Fruit fly (Drosophila melanogaster): ENCODE results near the gene CheA75a.

The CheA75a gene

DNA sequence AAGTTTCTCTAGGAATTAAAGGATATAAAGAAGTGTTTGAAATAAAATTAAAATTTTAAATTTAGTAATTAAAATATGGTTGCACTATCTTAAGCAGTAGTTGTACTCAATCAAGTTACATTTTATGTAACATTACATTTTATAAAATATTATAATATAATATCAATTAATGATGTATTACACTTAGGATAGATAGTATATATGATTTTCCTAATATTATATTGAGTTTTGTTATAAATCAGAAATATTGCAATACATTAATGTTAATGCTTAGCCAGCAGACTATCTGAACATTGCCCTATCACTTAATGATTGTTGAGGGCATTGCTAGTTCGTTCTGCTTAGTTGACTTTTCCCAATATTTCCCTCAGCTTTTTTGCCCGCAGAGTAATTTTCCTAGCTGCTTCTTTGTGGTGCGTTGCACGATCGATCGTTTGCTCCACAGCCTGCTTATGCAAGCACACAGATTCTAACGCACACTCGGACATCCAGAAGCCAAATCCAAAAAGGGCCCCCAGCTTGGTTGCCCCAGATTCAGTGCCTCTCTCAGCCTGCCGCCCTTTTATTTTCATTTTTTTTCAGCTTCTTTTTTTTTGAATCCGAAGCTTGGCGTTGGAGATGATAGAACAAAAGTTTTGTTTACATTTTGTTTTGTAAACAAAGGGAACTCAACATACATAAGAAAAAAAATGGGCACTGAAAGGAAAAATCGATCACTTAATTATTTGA, 25.0 kb upstream of the CheA75a start:
- TF ChIP-seq CG8478 (optimal IDR thresholded peaks at IDR 0.05) (no peak), CTCF (optimal IDR thresholded peaks at IDR 0.05) (no peak)

DNA sequence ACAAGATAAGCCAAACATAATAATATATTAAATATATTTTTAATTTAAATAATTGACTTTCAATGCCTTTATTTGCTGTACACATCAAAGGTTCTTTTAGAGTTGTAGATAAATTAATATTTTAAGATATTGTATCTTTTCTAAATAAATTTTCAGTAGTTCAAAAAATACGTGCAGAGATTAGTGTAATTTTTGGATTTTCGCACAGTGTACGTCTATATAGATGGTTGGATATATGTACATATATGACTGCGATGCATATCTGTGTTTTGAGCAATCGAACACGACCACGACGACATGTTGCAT, 24.5 kb upstream of the CheA75a start:
- TF ChIP-seq CTCF (optimal IDR thresholded peaks at IDR 0.05) (no peak), CG8478 (optimal IDR thresholded peaks at IDR 0.05) (no peak)

DNA sequence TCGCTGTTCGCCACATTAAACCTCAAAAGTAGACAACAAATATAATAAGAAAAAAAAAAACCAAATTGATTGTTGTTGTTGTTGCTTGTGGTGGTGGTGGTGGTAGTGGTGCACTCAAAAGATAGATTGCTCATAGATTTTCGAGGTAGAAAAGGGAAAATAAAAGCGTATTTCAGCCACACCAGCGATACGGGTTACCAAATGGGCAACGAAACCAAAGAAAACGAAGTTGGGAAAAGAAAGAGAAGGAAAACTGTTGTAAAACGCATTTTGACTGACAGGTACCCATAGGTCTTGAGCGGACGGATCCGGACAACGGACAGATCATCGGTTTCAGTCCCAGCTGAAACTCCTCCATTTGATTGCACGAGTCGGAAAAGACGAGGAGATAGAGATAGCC, 23.4 kb upstream of the CheA75a start:
- TF ChIP-seq CG8478 (optimal IDR thresholded peaks at IDR 0.05): no peak

DNA sequence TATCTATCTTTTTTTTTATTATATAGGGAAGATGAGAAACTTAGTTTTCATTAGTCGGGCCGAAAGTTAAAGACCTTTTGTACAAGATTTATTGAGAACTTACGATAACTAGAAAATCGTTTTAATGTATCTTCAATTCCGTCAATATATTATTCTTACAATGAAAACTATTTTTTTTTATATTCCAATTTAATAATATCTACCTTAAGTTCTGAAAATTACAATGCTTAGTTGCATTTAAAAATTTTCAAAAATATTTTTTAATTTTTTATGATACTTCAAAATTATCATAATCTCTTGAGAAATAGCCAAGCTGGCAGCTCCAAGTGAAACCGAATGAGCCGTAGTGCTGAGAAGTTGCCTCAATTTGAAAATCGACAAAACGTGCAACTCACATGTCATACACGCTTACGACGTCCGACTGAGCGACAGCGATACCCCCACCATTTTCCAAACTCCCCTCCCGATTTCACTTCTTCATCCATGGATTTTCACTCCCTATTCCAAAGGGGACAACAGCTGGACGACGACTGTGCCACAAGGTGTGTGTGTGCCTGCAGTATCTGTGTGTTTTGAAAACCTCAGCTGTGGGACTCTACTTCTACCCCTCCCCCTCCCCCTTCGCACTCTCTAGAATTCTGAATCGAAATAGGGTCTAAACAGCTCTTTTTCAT, 22.8 kb upstream of the CheA75a start:
- TF ChIP-seq CTCF (optimal IDR thresholded peaks at IDR 0.05): no peak
- no peak for TF ChIP-seq CG8478 (optimal IDR thresholded peaks at IDR 0.05)

DNA sequence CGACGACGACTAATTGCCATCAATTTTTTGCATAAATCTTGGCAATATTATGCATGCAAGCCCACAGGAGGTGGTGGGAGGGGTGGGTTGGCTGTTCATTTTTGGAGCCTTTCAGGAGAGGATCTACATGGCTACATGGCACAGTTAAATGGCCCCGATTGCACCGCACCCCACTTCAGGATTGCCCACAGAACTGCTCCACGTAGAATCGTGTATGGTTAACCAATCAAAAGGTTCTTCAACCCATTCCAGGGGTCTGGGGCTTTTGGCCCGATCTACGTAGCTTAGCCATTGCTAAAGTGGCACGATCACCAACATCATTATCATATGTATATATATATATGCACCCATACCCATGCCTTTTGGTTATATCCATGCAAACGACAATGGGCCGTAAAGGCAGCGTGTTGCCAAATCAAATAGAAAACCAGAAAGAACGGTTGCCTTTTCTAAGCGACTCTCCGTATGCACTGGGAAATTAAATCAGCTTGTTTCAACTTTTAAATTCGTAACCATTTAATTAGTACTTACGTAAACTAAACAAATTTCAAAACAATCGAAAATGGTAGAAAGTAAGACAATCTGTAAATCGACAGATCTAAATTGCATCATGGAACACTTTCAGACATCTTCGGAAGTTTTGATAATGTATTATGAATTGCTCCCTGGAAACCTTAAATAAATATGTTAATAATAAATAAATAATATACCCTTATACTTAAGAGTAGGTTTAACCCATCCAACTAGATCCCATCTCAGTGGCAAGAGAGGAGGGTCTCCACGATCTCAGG, 20.7 kb upstream of the CheA75a start:
- TF ChIP-seq CTCF (optimal IDR thresholded peaks at IDR 0.05): no peak
- no peak for TF ChIP-seq CG8478 (optimal IDR thresholded peaks at IDR 0.05)

DNA sequence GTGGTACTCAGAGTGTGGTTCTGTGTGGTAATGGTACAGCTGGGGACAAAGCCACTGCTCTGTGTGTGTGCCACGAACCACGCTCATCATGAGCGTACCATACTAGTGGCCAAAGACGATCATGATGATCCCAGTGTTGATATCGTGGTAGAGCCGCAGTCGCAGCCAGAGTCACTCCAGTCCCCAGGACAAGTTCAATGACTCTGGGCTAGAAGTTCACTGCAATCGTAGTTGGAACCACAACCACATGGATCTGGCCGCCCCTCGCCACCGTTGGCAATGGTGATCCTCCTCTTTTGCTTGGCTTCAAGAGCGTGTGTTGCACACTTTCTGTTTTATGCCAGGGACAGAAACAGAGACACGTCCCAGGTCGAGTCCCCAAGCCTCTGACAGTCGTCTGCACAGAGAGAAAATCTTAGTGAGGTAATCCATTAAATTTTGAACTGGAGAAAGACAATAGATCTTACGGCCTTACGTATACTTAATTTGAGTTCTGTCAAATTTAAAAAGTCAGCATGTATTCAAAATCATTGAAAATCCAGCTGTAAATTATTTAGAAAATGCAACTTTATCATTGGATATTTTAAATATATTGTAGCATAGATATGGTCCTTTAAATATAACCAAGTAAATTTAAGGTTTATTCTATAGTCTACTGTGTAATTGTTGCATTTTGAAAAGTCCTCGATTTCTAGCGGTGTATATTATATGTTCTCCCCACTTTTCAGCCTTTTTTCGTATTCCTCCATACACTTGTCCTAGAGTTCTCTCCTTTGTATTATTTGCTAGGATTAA, 19.8 kb upstream of the CheA75a start:
- TF ChIP-seq CG8478 (optimal IDR thresholded peaks at IDR 0.05) (no peak), CTCF (optimal IDR thresholded peaks at IDR 0.05) (no peak)

DNA sequence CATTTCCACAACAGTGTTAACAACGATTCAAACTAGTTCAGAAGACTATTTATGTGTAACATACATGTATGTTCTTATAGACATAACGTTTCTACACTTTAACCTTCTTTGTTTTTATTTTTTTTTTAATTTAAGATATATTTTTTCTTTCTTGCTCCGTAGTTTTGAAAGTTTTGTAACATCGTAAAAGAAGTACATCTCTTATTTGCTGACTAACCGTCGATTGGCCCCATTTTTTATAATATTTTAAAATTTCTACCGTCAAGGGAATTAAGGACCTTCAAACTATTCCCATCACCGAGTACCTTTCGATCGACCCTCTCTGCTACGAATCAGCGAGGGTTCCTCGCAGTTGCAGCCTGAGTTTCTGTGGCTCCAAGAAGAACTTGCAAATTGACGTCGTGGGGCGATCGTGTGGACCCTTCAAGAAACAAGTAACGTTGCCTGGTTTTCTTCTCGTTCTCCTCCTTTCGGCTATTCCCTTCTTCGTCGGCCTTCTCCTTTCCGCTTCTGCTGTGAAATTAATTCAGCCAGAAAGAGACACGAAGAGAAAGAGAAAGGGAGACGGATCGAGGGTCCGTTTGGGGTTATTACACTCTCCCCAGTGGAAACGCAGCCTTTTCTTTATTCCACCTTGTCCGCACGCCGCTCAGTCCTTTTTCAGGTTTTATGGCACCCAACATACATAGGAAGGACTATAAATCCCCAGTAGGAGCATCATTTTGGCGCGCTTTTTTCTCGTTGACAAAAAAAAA, 18.7 kb upstream of the CheA75a start:
- TF ChIP-seq CG8478 (optimal IDR thresholded peaks at IDR 0.05): no peak
- TF ChIP-seq CTCF (optimal IDR thresholded peaks at IDR 0.05): no peak

DNA sequence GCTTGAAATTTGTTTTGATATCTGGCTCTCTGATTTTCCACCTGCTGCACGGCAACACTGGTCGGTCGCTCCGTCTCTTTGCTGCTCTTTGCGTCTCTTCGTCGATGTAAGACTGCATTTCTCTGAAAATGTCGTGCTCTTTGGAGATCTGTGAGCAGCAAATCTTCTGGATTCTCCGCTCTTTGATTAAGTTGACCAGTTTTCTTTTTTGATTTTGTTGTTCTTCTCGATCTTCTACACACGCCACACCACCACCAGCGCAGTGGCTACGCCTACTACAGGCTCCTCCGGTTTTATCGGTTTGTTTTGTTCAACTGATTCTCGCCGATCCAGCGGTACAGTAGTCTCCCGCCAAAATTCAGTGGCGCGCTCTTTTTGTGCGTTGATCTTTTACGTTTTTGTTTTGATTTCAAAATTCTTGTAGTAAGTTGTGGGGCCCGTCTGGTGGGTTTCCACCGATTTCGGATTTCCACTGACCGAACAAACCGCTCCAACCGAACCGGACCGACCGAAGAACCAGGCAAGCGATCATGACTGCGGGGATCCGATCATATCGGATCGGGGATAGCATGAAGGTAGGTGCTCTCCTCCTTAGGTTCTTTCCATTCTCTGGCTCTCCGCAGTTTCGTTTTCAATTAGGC, 17.6 kb upstream of the CheA75a start:
- TF ChIP-seq CG8478 (optimal IDR thresholded peaks at IDR 0.05) (no peak), CTCF (optimal IDR thresholded peaks at IDR 0.05) (peak; percentile 15 to 27)

DNA sequence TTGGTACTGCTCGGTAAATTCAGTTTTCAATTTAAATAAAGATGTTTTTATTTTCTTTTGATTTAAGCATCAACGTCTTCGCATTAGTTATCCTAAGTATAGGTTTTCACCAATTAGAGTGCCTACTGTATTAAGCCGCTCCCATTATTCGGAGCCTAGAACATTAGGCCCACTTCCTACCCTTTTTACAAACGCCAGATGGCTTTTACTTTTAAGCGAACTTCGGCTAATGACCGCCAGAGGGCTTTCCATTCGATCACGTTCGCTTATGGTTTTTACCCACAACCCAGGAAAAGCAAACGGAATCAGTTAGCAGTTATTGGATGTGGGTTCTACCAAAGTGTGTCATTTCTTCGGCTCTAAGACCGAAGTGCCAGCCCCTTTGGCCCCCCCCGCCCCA, 16.5 kb upstream of the CheA75a start:
- TF ChIP-seq CTCF (optimal IDR thresholded peaks at IDR 0.05) (peak; percentile 89 to 91), CG8478 (optimal IDR thresholded peaks at IDR 0.05) (no peak)

DNA sequence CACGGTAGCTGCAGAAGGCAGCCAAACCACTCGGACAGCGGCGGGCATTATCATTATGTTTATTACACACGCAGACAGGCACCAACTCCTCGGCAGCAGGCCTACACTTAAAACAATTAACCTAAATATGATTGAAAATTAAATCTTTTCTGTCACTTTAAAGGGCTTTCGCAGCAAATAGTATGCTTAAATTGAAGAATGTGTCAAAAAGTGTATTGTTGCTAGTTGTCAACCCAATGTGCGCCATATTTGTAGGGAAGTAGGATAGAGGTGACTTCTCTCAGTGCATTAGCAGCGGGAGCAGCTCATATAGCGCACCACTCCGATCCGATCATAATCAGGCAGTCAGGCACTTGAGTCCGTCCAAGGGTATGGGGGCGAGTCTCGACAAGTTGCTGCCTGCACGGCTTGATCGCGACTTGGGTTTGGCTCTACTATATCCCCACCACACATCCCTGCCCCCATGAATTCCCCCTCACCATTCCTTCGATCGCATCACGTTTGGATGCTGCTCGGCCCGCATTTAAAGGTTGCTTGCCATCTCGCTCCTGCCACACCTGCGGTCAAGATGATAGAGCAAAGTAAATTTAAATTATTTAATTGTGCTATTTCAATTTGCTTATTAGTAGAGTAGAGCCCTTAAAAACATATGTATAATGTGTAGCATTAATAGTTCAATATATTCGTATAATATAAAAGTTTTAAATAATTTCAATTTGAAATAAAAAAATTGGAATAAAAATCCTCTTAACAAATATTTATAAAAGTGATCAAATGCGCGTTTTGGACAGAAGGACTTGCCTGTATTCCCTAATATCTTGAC, 15.9 kb upstream of the CheA75a start:
- TF ChIP-seq CTCF (optimal IDR thresholded peaks at IDR 0.05) (no peak), CG8478 (optimal IDR thresholded peaks at IDR 0.05) (no peak)

DNA sequence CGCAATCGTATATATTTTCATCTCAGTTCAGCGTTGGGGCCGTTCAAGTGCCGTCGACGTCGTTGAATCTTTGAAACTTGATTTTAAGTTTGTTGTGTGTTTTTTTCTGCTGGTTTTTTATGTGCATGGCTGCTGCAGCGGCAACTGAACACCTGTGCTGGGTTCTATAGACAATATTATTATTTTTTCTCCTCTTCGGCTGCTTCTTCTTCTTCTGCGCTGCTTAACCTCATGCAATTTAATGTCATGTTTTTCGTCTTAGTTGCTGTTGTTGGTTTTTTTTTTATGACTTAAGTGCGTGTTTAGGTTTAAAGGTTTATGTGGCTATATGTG, 15.3 kb upstream of the CheA75a start:
- TF ChIP-seq CG8478 (optimal IDR thresholded peaks at IDR 0.05) (no peak), CTCF (optimal IDR thresholded peaks at IDR 0.05) (no peak)

DNA sequence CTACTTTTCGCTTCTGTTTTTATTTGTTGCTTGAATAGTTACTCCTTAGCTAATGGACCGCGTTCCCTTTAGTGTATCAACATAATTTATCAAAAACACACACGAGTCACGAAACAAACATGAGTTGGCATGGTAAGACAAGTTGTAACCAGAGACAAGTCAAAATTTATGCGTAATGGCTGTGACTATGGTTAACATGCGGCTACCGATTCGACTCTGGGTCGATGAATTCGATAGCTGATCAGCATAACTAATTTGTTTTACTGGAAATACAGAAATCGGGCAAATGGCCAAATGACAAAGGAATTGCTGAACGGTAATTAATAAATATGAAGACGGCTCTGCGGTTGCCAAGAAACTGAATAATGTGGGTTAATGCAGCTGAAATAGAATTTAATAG, 14.1 kb upstream of the CheA75a start:
- TF ChIP-seq CTCF (optimal IDR thresholded peaks at IDR 0.05) (no peak), CG8478 (optimal IDR thresholded peaks at IDR 0.05) (no peak)

DNA sequence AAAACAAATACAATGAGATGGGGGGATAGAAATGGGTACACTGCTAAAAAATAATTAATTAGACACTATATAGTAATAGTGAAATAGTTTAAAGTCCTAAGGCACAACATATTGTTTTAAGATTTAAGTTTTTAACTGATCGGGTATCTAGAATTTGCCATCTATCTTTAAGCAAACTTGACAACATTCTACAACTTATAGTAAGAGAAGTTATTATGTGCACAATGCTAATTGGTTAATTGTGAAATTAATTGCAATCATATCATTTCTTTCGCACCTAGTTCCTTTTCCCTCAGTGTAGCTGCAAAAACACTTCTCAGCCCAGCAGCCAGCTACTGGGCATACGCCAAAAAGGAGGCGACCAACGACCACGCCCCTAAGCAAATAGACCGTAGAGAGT, 13.3 kb upstream of the CheA75a start:
- TF ChIP-seq CG8478 (optimal IDR thresholded peaks at IDR 0.05): no peak
- no peak for TF ChIP-seq CTCF (optimal IDR thresholded peaks at IDR 0.05)
